Worm (Caenorhabditis elegans): ENCODE data around the gene T01G5.8.

DNA sequence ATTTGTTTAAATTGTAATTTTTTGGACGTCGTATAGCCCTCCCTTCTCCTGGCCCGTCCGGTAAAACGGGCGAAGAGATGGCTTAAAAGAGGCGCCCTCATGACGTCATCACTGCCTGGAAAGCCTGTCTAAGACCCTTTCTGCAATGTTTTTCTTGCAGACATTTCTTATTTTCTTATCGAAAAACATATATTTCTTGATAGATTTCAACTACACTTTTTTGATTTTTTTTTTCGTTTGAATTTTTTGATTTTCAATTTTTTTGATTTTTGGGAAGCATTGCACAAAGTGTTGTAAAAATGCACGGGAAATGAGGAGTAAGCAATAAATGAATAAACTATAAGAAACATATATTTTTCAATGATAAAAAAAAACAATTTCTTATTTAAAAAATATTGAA lies 2.1 kb upstream of the T01G5.8 start, which contains the start of gene T01G5.6:
- TF ChIP-seq ama-1 (optimal IDR thresholded peaks at IDR 0.05): no peak
- TF ChIP-seq nhr-23 (tag; optimal IDR thresholded peaks at IDR 0.05): no peak
- no peak for TF ChIP-seq nhr-77 (tag; optimal IDR thresholded peaks at IDR 0.05)
- TF ChIP-seq unc-39 (tag; optimal IDR thresholded peaks at IDR 0.05): no peak
- no peak for TF ChIP-seq aly-2 (tag; optimal IDR thresholded peaks at IDR 0.05)
- TF ChIP-seq ztf-11 (tag; optimal IDR thresholded peaks at IDR 0.05): no peak
- no peak for TF ChIP-seq lsy-2 (tag; optimal IDR thresholded peaks at IDR 0.05)
- no peak for TF ChIP-seq zag-1 (tag; optimal IDR thresholded peaks at IDR 0.05)

Measured in whole organism, L2 larva.